Fruit fly (Drosophila melanogaster) whole organism, embryonic: ENCODE results near the gene Uck.

Source experiments
- CG12769 ChIP-seq: fragments of 200-800 bp; sonication (Bioruptor generic); optimal IDR thresholded peaks from 2 replicates; lab custom pipeline; 2019; ENCODE audit warnings: missing biosample characterization, mild to moderate bottlenecking, missing genetic modification characterization, moderate library complexity
- CG13287 ChIP-seq: fragments of 200-800 bp; sonication (Bioruptor generic); IDR thresholded peaks from 2 replicates; pipeline ENCODE4 v1.3.6; 2022; ENCODE audit warnings: missing biosample characterization, missing genetic modification characterization; ENCODE audit not compliant: partially characterized antibody
- CG14667 ChIP-seq: fragments of 200-800 bp; sonication (Bioruptor generic); IDR thresholded peaks from 2 replicates; pipeline ENCODE4 v1.3.6; 2022; ENCODE audit warnings: missing biosample characterization, missing genetic modification characterization
- CG1647 ChIP-seq: fragments of 200-800 bp; sonication (Bioruptor generic); optimal IDR thresholded peaks from 3 replicates; lab custom pipeline; 2016; ENCODE audit warnings: missing biosample characterization, missing genetic modification characterization
- CG2202 ChIP-seq: fragments of 200-800 bp; sonication (Bioruptor generic); optimal IDR thresholded peaks from 2 replicates; lab custom pipeline; 2018; ENCODE audit warnings: missing biosample characterization, mild to moderate bottlenecking, missing genetic modification characterization
- CG30431 ChIP-seq: fragments of 200-800 bp; sonication (Bioruptor generic); optimal IDR thresholded peaks from 2 replicates; lab custom pipeline; 2017; ENCODE audit warnings: missing biosample characterization, missing genetic modification characterization
- CG31441 ChIP-seq: fragments of 200-800 bp; sonication (Bioruptor generic); IDR thresholded peaks from 2 replicates; pipeline ENCODE4 v1.3.6; 2022; ENCODE audit warnings: missing biosample characterization, missing genetic modification characterization
- CG3281 ChIP-seq: fragments of 200-800 bp; sonication (Bioruptor generic); optimal IDR thresholded peaks from 3 replicates; lab custom pipeline; 2017; ENCODE audit warnings: missing biosample characterization, mild to moderate bottlenecking, missing genetic modification characterization
- CG3407 ChIP-seq: fragments of 200-800 bp; sonication (Bioruptor generic); optimal IDR thresholded peaks from 2 replicates; lab custom pipeline; 2018; ENCODE audit warnings: missing biosample characterization, mild to moderate bottlenecking, missing genetic modification characterization
- CG4360 ChIP-seq: fragments of 200-800 bp; sonication (Bioruptor generic); IDR thresholded peaks from 2 replicates; pipeline ENCODE4 v1.3.6; 2022; ENCODE audit warnings: missing biosample characterization, missing genetic modification characterization
- CG6272 ChIP-seq: fragments of 200-800 bp; sonication (Bioruptor generic); IDR thresholded peaks from 2 replicates; pipeline ENCODE4 v1.3.6; 2022; ENCODE audit warnings: missing biosample characterization, missing genetic modification characterization
- CG6683 ChIP-seq: fragments of 200-800 bp; sonication (Bioruptor generic); optimal IDR thresholded peaks from 2 replicates; lab custom pipeline; 2017; ENCODE audit warnings: missing biosample characterization, mild to moderate bottlenecking, missing genetic modification characterization, missing genetic modification reagents
- CG6689 ChIP-seq: fragments of 200-800 bp; sonication (Bioruptor generic); IDR thresholded peaks from 2 replicates; pipeline ENCODE4 v1.3.6; 2022; ENCODE audit warnings: missing biosample characterization, missing genetic modification characterization
- CG7928 ChIP-seq: fragments of 200-800 bp; sonication (Bioruptor generic); optimal IDR thresholded peaks from 2 replicates; lab custom pipeline; 2017; ENCODE audit warnings: missing biosample characterization, mild to moderate bottlenecking, missing genetic modification characterization
- CG7987 ChIP-seq: fragments of 200-800 bp; sonication (Bioruptor generic); optimal IDR thresholded peaks from 2 replicates; lab custom pipeline; 2018; ENCODE audit warnings: missing biosample characterization, mild to moderate bottlenecking, missing genetic modification characterization, moderate library complexity
- CG8089 ChIP-seq: fragments of 200-800 bp; sonication (Bioruptor generic); optimal IDR thresholded peaks from 3 replicates; lab custom pipeline; 2016; ENCODE audit warnings: missing biosample characterization, missing genetic modification characterization
- CG8944 ChIP-seq: fragments of 200-800 bp; sonication (Bioruptor generic); optimal IDR thresholded peaks from 3 replicates; lab custom pipeline; 2016; ENCODE audit warnings: missing biosample characterization, missing genetic modification characterization
- Chrac-16 ChIP-seq: fragments of 200-800 bp; sonication (Bioruptor generic); optimal IDR thresholded peaks from 3 replicates; lab custom pipeline; 2016; ENCODE audit warnings: missing biosample characterization, missing genetic modification characterization
- CrebB ChIP-seq: fragments of 200-800 bp; sonication (Bioruptor generic); optimal IDR thresholded peaks from 3 replicates; lab custom pipeline; 2018; ENCODE audit warnings: missing biosample characterization, mild to moderate bottlenecking, missing genetic modification characterization
- D19A ChIP-seq: fragments of 200-800 bp; optimal IDR thresholded peaks from 3 replicates; lab custom pipeline; 2019; ENCODE audit warnings: missing biosample characterization, mild to moderate bottlenecking, missing genetic modification characterization, moderate library complexity
- D19B ChIP-seq: fragments of 200-800 bp; sonication (Bioruptor generic); optimal IDR thresholded peaks from 2 replicates; lab custom pipeline; 2017; ENCODE audit warnings: missing biosample characterization, mild to moderate bottlenecking, missing genetic modification characterization
- Hey ChIP-seq: fragments of 200-800 bp; sonication (Bioruptor generic); optimal IDR thresholded peaks from 3 replicates; lab custom pipeline; 2018; ENCODE audit warnings: missing biosample characterization, mild to moderate bottlenecking, missing genetic modification characterization
- Hr3 ChIP-seq: fragments of 200-800 bp; sonication (Bioruptor generic); optimal IDR thresholded peaks from 3 replicates; lab custom pipeline; 2016; ENCODE audit warnings: missing biosample characterization, missing genetic modification characterization
- Med ChIP-seq: fragments of 200-800 bp; sonication (Bioruptor generic); peaks from one replicate; lab custom pipeline; 2016; ENCODE audit warnings: missing biosample characterization, missing genetic modification characterization, mild to moderate bottlenecking, inconsistent platforms, moderate library complexity
- Myb ChIP-seq: fragments of 200-800 bp; sonication (Bioruptor generic); optimal IDR thresholded peaks from 2 replicates; lab custom pipeline; 2016; ENCODE audit warnings: missing biosample characterization, missing genetic modification characterization
- Nf-YB ChIP-seq: fragments of 200-800 bp; sonication (Bioruptor generic); optimal IDR thresholded peaks from 3 replicates; lab custom pipeline; 2019; ENCODE audit warnings: missing biosample characterization, mild to moderate bottlenecking, missing genetic modification characterization, moderate library complexity
- PHDP ChIP-seq: fragments of 200-800 bp; sonication (Bioruptor generic); optimal IDR thresholded peaks from 3 replicates; lab custom pipeline; 2018; ENCODE audit warnings: missing biosample characterization, mild to moderate bottlenecking, missing genetic modification characterization, moderate library complexity
- Ptx1 ChIP-seq: fragments of 200-800 bp; sonication (Bioruptor generic); IDR thresholded peaks from 2 replicates; pipeline ENCODE4 v1.3.6; 2022; ENCODE audit warnings: missing biosample characterization, missing genetic modification characterization
- Ravus ChIP-seq: fragments of 200-800 bp; sonication (Bioruptor generic); IDR thresholded peaks from 2 replicates; pipeline ENCODE4 v1.3.6; 2022; ENCODE audit warnings: missing biosample characterization, missing genetic modification characterization
- Trl ChIP-seq, 3 experiments: fragments of >200 bp in 2 of 3; fragments of 200-800 bp in 1 of 3; sonication (Bioruptor generic) in 1 of 3; optimal IDR thresholded peaks; 2 replicates in 1 of 3; 3 replicates in 2 of 3; lab custom pipeline; 2016 to 2017; ENCODE audit warnings: missing biosample characterization in 1 of 3, missing genetic modification characterization in 1 of 3
- bcd ChIP-seq: fragments of 200-800 bp; sonication (Bioruptor generic); optimal IDR thresholded peaks from 2 replicates; lab custom pipeline; 2017; ENCODE audit warnings: missing biosample characterization, mild to moderate bottlenecking, missing genetic modification characterization
- bsh ChIP-seq, 2 experiments: fragments of 200-800 bp; sonication (Bioruptor generic); optimal IDR thresholded peaks; 2 replicates each; lab custom pipeline; 2017 to 2018; ENCODE audit warnings: mild to moderate bottlenecking in 2 of 2, missing biosample characterization in 2 of 2, missing genetic modification characterization in 2 of 2, moderate library complexity in 1 of 2
- chif ChIP-seq, 2 experiments: fragments of 200-800 bp; sonication (Bioruptor generic); optimal IDR thresholded peaks; 3 replicates each; lab custom pipeline; 2016; ENCODE audit warnings: missing biosample characterization in 2 of 2, missing genetic modification characterization in 2 of 2
- chinmo ChIP-seq: fragments of 200-800 bp; sonication (Bioruptor generic); IDR thresholded peaks from 4 replicates; pipeline ENCODE4 v1.3.6; 2022; ENCODE audit warnings: missing biosample characterization, missing genetic modification characterization; ENCODE audit not compliant: partially characterized antibody
- chn ChIP-seq: fragments of 200-800 bp; sonication (Bioruptor generic); optimal IDR thresholded peaks from 2 replicates; lab custom pipeline; 2016; ENCODE audit warnings: missing biosample characterization, missing genetic modification characterization
- eyg ChIP-seq: fragments of 200-800 bp; sonication (Bioruptor generic); optimal IDR thresholded peaks from 3 replicates; lab custom pipeline; 2016; ENCODE audit warnings: missing biosample characterization, missing genetic modification characterization
- fd3F ChIP-seq: fragments of 200-800 bp; sonication (Bioruptor generic); optimal IDR thresholded peaks from 2 replicates; lab custom pipeline; 2018; ENCODE audit warnings: missing biosample characterization, mild to moderate bottlenecking, missing genetic modification characterization, moderate library complexity
- gce ChIP-seq: fragments of 200-800 bp; sonication (Bioruptor generic); IDR thresholded peaks from 3 replicates; pipeline ENCODE4 v1.3.6; 2022; ENCODE audit warnings: missing biosample characterization, missing genetic modification characterization
- gro ChIP-seq: fragments of 200-800 bp; sonication (Bioruptor generic); optimal IDR thresholded peaks from 2 replicates; lab custom pipeline; 2016; ENCODE audit warnings: missing biosample characterization, missing genetic modification characterization
- ind ChIP-seq: fragments of 200-800 bp; sonication (Bioruptor generic); optimal IDR thresholded peaks from 3 replicates; lab custom pipeline; 2016; ENCODE audit warnings: missing biosample characterization, missing genetic modification characterization
- lbe ChIP-seq: fragments of 200-800 bp; sonication (Bioruptor generic); optimal IDR thresholded peaks from 2 replicates; lab custom pipeline; 2016; ENCODE audit warnings: missing biosample characterization, mild to moderate bottlenecking, missing genetic modification characterization
- nerfin-1 ChIP-seq: fragments of 200-800 bp; sonication (Bioruptor generic); optimal IDR thresholded peaks from 3 replicates; lab custom pipeline; 2019; ENCODE audit warnings: missing biosample characterization, mild to moderate bottlenecking, missing genetic modification characterization, moderate library complexity
- rib ChIP-seq: fragments of 200-800 bp; sonication (Bioruptor generic); IDR thresholded peaks from 2 replicates; pipeline ENCODE4 v1.3.6; 2022; ENCODE audit warnings: missing biosample characterization, missing genetic modification characterization
- run ChIP-seq: fragments of 200-800 bp; sonication (Bioruptor generic); optimal IDR thresholded peaks from 3 replicates; lab custom pipeline; 2018; ENCODE audit warnings: missing biosample characterization, mild to moderate bottlenecking, missing genetic modification characterization
- schlank ChIP-seq: fragments of 200-800 bp; sonication (Bioruptor generic); optimal IDR thresholded peaks from 2 replicates; lab custom pipeline; 2018; ENCODE audit warnings: missing biosample characterization, mild to moderate bottlenecking, missing genetic modification characterization
- scrt ChIP-seq: fragments of 200-800 bp; sonication (Bioruptor generic); optimal IDR thresholded peaks from 2 replicates; lab custom pipeline; 2018; ENCODE audit warnings: missing biosample characterization, mild to moderate bottlenecking, missing genetic modification characterization, moderate library complexity
- sens-2 ChIP-seq: fragments of 200-800 bp; sonication (Bioruptor generic); IDR thresholded peaks from 2 replicates; pipeline ENCODE4 v1.3.6; 2022; ENCODE audit warnings: missing biosample characterization, missing genetic modification characterization
- vfl ChIP-seq: fragments of 200-800 bp; sonication (Bioruptor generic); optimal IDR thresholded peaks from 2 replicates; lab custom pipeline; 2016; ENCODE audit warnings: missing biosample characterization, missing genetic modification characterization
- zen ChIP-seq: fragments of 200-800 bp; sonication (Bioruptor generic); optimal IDR thresholded peaks from 3 replicates; lab custom pipeline; 2018; ENCODE audit warnings: missing biosample characterization, mild to moderate bottlenecking, missing genetic modification characterization, moderate library complexity
- zen2 ChIP-seq: fragments of 200-800 bp; sonication (Bioruptor generic); IDR thresholded peaks from 3 replicates; pipeline ENCODE4 v1.3.6; 2022; ENCODE audit warnings: missing biosample characterization, missing genetic modification characterization; ENCODE audit not compliant: partially characterized antibody

The Uck gene

DNA sequence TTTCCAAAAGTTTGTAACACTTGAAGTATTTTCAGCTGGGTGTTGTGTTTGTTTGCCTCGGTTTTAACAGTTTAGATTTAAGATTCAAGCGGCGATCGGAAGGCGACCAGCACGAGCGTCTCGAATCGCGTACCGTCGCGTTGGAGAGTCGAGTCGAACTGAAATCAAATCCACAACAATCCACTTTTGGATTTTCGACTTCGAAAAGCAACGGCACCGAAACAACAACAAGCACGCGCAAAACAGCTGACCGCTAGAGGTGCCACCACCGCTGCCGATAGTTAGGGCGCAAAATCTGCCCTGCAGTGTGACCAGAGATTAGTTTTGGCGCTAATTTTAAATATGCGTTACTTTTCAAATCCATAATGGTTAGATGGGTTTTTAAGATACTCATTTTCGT, 18.9 kb upstream of the Uck start, which contains the start of gene jar (continued):
- no peak for TF ChIP-seq CG8089 (GFP tag; lab: Kevin White, UChicago)
- no peak; the same call in 2 of the 3 replicates for TF ChIP-seq gce
- peak; percentile 32 for TF ChIP-seq gro (GFP tag; lab: Kevin White, UChicago)
- no peak for TF ChIP-seq CG8944
- peak; percentile 34 for TF ChIP-seq D19A (tag; lab: Kevin White, UChicago)
- TF ChIP-seq CG3281 (GFP tag; lab: Kevin White, UChicago), result peak; percentile 30
- no peak for TF ChIP-seq CG3407 (GFP tag; lab: Kevin White, UChicago)
- TF ChIP-seq nerfin-1 (tag; lab: Kevin White, UChicago), result peak; percentile 50
- peak; percentile 67 for TF ChIP-seq sens-2 (GFP tag; lab: Robert Waterston, UW)
- TF ChIP-seq eyg (GFP tag; lab: Kevin White, UChicago), result no peak
- peak; percentile 24 for TF ChIP-seq CG2202 (tag; lab: Kevin White, UChicago)
- peak; percentile 21 for TF ChIP-seq Hey (tag; lab: Kevin White, UChicago)
- TF ChIP-seq chinmo, result peak; percentile 95; the same call in 3 of the 4 replicates
- peak; percentile 39 for TF ChIP-seq run (tag; lab: Kevin White, UChicago)
- no peak for TF ChIP-seq chif (GFP tag; optimal IDR thresholded peaks at IDR 0.05; lab: Kevin White, UChicago)
- TF ChIP-seq CG1647 (GFP tag; lab: Kevin White, UChicago), result peak; percentile 6
- peak; percentile 99 for TF ChIP-seq CG4360 (GFP tag; lab: Robert Waterston, UW)
- TF ChIP-seq CG30431 (GFP tag; lab: Kevin White, UChicago), result no peak
- TF ChIP-seq CG7928 (GFP tag; lab: Kevin White, UChicago), result peak; percentile 52
- TF ChIP-seq Ptx1 (GFP tag; lab: Robert Waterston, UW), result 0 out of 2 replicates have a peak, but pooled peaks have one; percentile 17
- TF ChIP-seq Nf-YB (GFP tag; lab: Kevin White, UChicago), result peak; percentile 22
- peak; percentile 49 for TF ChIP-seq CG12769 (tag; lab: Kevin White, UChicago)
- TF ChIP-seq CG7987 (GFP tag; lab: Kevin White, UChicago), result peak; percentile 71
- TF ChIP-seq bsh (GFP tag; optimal IDR thresholded peaks at IDR 0.05; lab: Kevin White, UChicago), result no peak
- TF ChIP-seq vfl (GFP tag; lab: Kevin White, UChicago), result no peak
- TF ChIP-seq Med (GFP tag; lab: Kevin White, UChicago), result peak; percentile 87
- peak; percentile 22 for TF ChIP-seq scrt
- peak; percentile 70 for TF ChIP-seq CrebB
- no peak for TF ChIP-seq CG6683
- no peak for TF ChIP-seq fd3F (GFP tag; lab: Kevin White, UChicago)
- no peak for TF ChIP-seq bcd (GFP tag; lab: Kevin White, UChicago)
- no peak for TF ChIP-seq D19B (GFP tag; lab: Kevin White, UChicago)
- peak; percentile 65 for TF ChIP-seq rib
- peak; percentile 99 for TF ChIP-seq Myb (GFP tag; lab: Kevin White, UChicago)
- no peak for TF ChIP-seq Chrac-16 (GFP tag; lab: Kevin White, UChicago)
- TF ChIP-seq zen2 (GFP tag; lab: Robert Waterston, UW), result peak; percentile 87
- no peak for TF ChIP-seq Ravus (GFP tag; lab: Robert Waterston, UW)
- no peak for TF ChIP-seq CG6689 (GFP tag; lab: Robert Waterston, UW)
- no peak for TF ChIP-seq ind (GFP tag; lab: Kevin White, UChicago)
- no peak for TF ChIP-seq CG14667 (GFP tag; lab: Robert Waterston, UW)
- TF ChIP-seq CG31441, result no peak; the same call in 1 of the 2 replicates
- peak; percentile 34 for TF ChIP-seq schlank
- peak; percentile 21 for TF ChIP-seq chn
- peak; percentile 37 for TF ChIP-seq lbe (GFP tag; lab: Kevin White, UChicago)
- TF ChIP-seq CG13287 (GFP tag; lab: Robert Waterston, UW), result peak; percentile 95
- TF ChIP-seq zen (tag; lab: Kevin White, UChicago), result peak; percentile 27
- peak; percentile 46 for TF ChIP-seq PHDP (tag; lab: Kevin White, UChicago)
- 0 out of 2 replicates have a peak, but pooled peaks have one; percentile 19 for TF ChIP-seq CG6272 (GFP tag; lab: Robert Waterston, UW)
- no peak for TF ChIP-seq Trl (optimal IDR thresholded peaks at IDR 0.05; lab: Kevin White, UChicago)
- no peak for TF ChIP-seq Trl (GFP tag; optimal IDR thresholded peaks at IDR 0.05; lab: Kevin White, UChicago)
- TF ChIP-seq Hr3, result no peak
